Worm (Caenorhabditis elegans) whole organism, late embryonic: ENCODE results near the gene bed-3.
"Not testable (repeated sequence)": the region's sequence is repeated elsewhere in the genome, so short reads cannot be mapped to it uniquely, and the experiment has no call there.

Source experiments
- C38D4.7 ChIP-seq: fragments of 200-800 bp; sonication (Bioruptor generic); optimal IDR thresholded peaks from 2 replicates; lab custom pipeline; 2018; ENCODE audit warnings: mild to moderate bottlenecking, missing genetic modification characterization, moderate library complexity, missing compliant biosample characterization
- F13H6.1 ChIP-seq: sonication (generic microtip); optimal IDR thresholded peaks from 2 replicates; lab custom pipeline; 2016; ENCODE audit warnings: missing genetic modification characterization, missing compliant biosample characterization
- T23F11.4 ChIP-seq: fragments of 200-800 bp; sonication (Bioruptor generic); optimal IDR thresholded peaks from 2 replicates; lab custom pipeline; 2018; ENCODE audit warnings: mild to moderate bottlenecking, missing genetic modification characterization, missing compliant biosample characterization
- Y22D7AL.16 ChIP-seq: sonication (generic microtip); optimal IDR thresholded peaks from 2 replicates; lab custom pipeline; 2016; ENCODE audit warnings: missing genetic modification characterization, missing compliant biosample characterization
- ama-1 ChIP-seq: fragments of 150-350 bp; optimal IDR thresholded peaks from 2 replicates; lab custom pipeline; 2014
- ceh-18 ChIP-seq: sonication (generic microtip); optimal IDR thresholded peaks from 2 replicates; lab custom pipeline; 2016; ENCODE audit warnings: missing genetic modification characterization, missing compliant biosample characterization
- ceh-19 ChIP-seq: fragments of 200-800 bp; sonication (Bioruptor generic); optimal IDR thresholded peaks from 2 replicates; lab custom pipeline; 2018; ENCODE audit warnings: mild to moderate bottlenecking, missing genetic modification characterization, missing compliant biosample characterization
- ceh-30 ChIP-seq: fragments of 150-350 bp; optimal IDR thresholded peaks from 2 replicates; lab custom pipeline; 2014; ENCODE audit warnings: missing biosample characterization, missing genetic modification characterization
- ceh-34 ChIP-seq: sonication (generic microtip); optimal IDR thresholded peaks from 2 replicates; lab custom pipeline; 2016; ENCODE audit warnings: mild to moderate bottlenecking, missing genetic modification characterization, missing compliant biosample characterization
- ceh-45 ChIP-seq: fragments of 200-800 bp; sonication (Bioruptor generic); IDR thresholded peaks from 2 replicates; pipeline ENCODE4 v1.3.6; 2022; ENCODE audit warnings: missing genetic modification reagents, missing genetic modification characterization, missing compliant biosample characterization
- ceh-9 ChIP-seq: sonication (generic microtip); optimal IDR thresholded peaks from 2 replicates; lab custom pipeline; 2016; ENCODE audit warnings: mild to moderate bottlenecking, missing genetic modification characterization, inconsistent platforms, missing compliant biosample characterization
- che-1 ChIP-seq: sonication (generic microtip); optimal IDR thresholded peaks from 2 replicates; lab custom pipeline; 2016; ENCODE audit warnings: mild to moderate bottlenecking, missing genetic modification characterization, missing compliant biosample characterization
- dmd-4 ChIP-seq: sonication (generic microtip); optimal IDR thresholded peaks from 2 replicates; lab custom pipeline; 2016; ENCODE audit warnings: borderline replicate concordance, missing genetic modification characterization, missing compliant biosample characterization
- elt-2 ChIP-seq: sonication (generic microtip); optimal IDR thresholded peaks from 2 replicates; lab custom pipeline; 2016; ENCODE audit warnings: missing genetic modification reagents, missing genetic modification characterization, missing compliant biosample characterization
- ets-4 ChIP-seq: sonication (generic microtip); optimal IDR thresholded peaks from 2 replicates; lab custom pipeline; 2016; ENCODE audit warnings: missing genetic modification characterization, missing compliant biosample characterization
- eyg-1 ChIP-seq: sonication (generic microtip); optimal IDR thresholded peaks from 2 replicates; lab custom pipeline; 2016; ENCODE audit warnings: missing genotype, missing genetic modification characterization, missing compliant biosample characterization
- fkh-10 ChIP-seq: fragments of 150-350 bp; optimal IDR thresholded peaks from 2 replicates; lab custom pipeline; 2014; ENCODE audit warnings: missing biosample characterization, missing genetic modification reagents, missing genetic modification characterization
- fkh-6 ChIP-seq: sonication (generic microtip); optimal IDR thresholded peaks from 2 replicates; lab custom pipeline; 2016; ENCODE audit warnings: missing genetic modification characterization, missing compliant biosample characterization
- gmeb-2 ChIP-seq: sonication (generic microtip); optimal IDR thresholded peaks from 2 replicates; lab custom pipeline; 2016; ENCODE audit warnings: missing genetic modification characterization, inconsistent platforms, missing compliant biosample characterization
- hlh-15 ChIP-seq: sonication (generic microtip); optimal IDR thresholded peaks from 2 replicates; lab custom pipeline; 2016; ENCODE audit warnings: missing genetic modification characterization, missing compliant biosample characterization
- hlh-30 ChIP-seq: sonication (generic microtip); optimal IDR thresholded peaks from 2 replicates; lab custom pipeline; 2017; ENCODE audit warnings: antibody characterized with exemption, missing genetic modification characterization, missing compliant biosample characterization; ENCODE audit not compliant: insufficient read depth
- hlh-8 ChIP-seq: sonication (generic microtip); optimal IDR thresholded peaks from 2 replicates; lab custom pipeline; 2016; ENCODE audit warnings: missing genotype, missing genetic modification characterization, missing compliant biosample characterization
- lim-6 ChIP-seq: sonication (generic microtip); optimal IDR thresholded peaks from 2 replicates; lab custom pipeline; 2016; ENCODE audit warnings: missing genetic modification characterization, missing compliant biosample characterization
- lin-11 ChIP-seq: fragments of 200-800 bp; sonication (Bioruptor generic); optimal IDR thresholded peaks from 2 replicates; lab custom pipeline; 2018; ENCODE audit warnings: mild to moderate bottlenecking, missing genetic modification characterization, missing compliant biosample characterization
- mec-3 ChIP-seq: sonication (generic microtip); optimal IDR thresholded peaks from 2 replicates; lab custom pipeline; 2016; ENCODE audit warnings: borderline replicate concordance, missing genetic modification characterization, missing compliant biosample characterization
- nfya-1 ChIP-seq: sonication (generic microtip); optimal IDR thresholded peaks from 2 replicates; lab custom pipeline; 2017; ENCODE audit warnings: missing genetic modification characterization, mild to moderate bottlenecking, missing compliant biosample characterization, antibody characterized with exemption, moderate library complexity
- nhr-11 ChIP-seq: fragments of 150-350 bp; optimal IDR thresholded peaks from 2 replicates; lab custom pipeline; 2014; ENCODE audit warnings: missing biosample characterization, missing genetic modification characterization
- npax-4 ChIP-seq: sonication (generic microtip); optimal IDR thresholded peaks from 2 replicates; lab custom pipeline; 2016; ENCODE audit warnings: missing genetic modification characterization, missing compliant biosample characterization
- pat-9 ChIP-seq: fragments of 200-800 bp; sonication (Bioruptor generic); optimal IDR thresholded peaks from 2 replicates; lab custom pipeline; 2018; ENCODE audit warnings: mild to moderate bottlenecking, missing genetic modification characterization, moderate library complexity, missing compliant biosample characterization
- pax-1 ChIP-seq: fragments of 150-350 bp; optimal IDR thresholded peaks from 2 replicates; lab custom pipeline; 2014; ENCODE audit warnings: missing biosample characterization, missing genetic modification characterization
- pqm-1 ChIP-seq: sonication (generic microtip); optimal IDR thresholded peaks from 2 replicates; lab custom pipeline; 2016; ENCODE audit warnings: missing genetic modification characterization, missing compliant biosample characterization
- sox-2 ChIP-seq: fragments of 200-800 bp; sonication (Bioruptor generic); IDR thresholded peaks from 2 replicates; pipeline ENCODE4 v1.3.6; 2022; ENCODE audit warnings: missing genetic modification reagents, missing genetic modification characterization, missing compliant biosample characterization
- sox-4 ChIP-seq: sonication (generic microtip); optimal IDR thresholded peaks from 2 replicates; lab custom pipeline; 2017; ENCODE audit warnings: mild to moderate bottlenecking, missing genetic modification characterization, inconsistent platforms, missing compliant biosample characterization
- tbx-7 ChIP-seq: sonication (generic microtip); optimal IDR thresholded peaks from 2 replicates; lab custom pipeline; 2016; ENCODE audit warnings: missing genotype, missing genetic modification characterization, missing compliant biosample characterization
- ttx-3 ChIP-seq: sonication (generic microtip); optimal IDR thresholded peaks from 2 replicates; lab custom pipeline; 2016; ENCODE audit warnings: missing genetic modification reagents, missing genetic modification characterization, missing compliant biosample characterization
- unc-42 ChIP-seq: sonication (generic microtip); optimal IDR thresholded peaks from 2 replicates; lab custom pipeline; 2016; ENCODE audit warnings: missing genotype, missing genetic modification characterization, missing compliant biosample characterization
- unc-55 ChIP-seq: sonication (generic microtip); optimal IDR thresholded peaks from 2 replicates; lab custom pipeline; 2017; ENCODE audit warnings: missing biosample characterization, missing genetic modification reagents, missing genetic modification characterization
- unc-86 ChIP-seq: sonication (generic microtip); optimal IDR thresholded peaks from 2 replicates; lab custom pipeline; 2016; ENCODE audit warnings: missing genetic modification characterization, missing compliant biosample characterization
- ztf-16 ChIP-seq: sonication (generic microtip); optimal IDR thresholded peaks from 2 replicates; lab custom pipeline; 2017; ENCODE audit warnings: missing genetic modification characterization, missing compliant biosample characterization

bed-3 gene

DNA sequence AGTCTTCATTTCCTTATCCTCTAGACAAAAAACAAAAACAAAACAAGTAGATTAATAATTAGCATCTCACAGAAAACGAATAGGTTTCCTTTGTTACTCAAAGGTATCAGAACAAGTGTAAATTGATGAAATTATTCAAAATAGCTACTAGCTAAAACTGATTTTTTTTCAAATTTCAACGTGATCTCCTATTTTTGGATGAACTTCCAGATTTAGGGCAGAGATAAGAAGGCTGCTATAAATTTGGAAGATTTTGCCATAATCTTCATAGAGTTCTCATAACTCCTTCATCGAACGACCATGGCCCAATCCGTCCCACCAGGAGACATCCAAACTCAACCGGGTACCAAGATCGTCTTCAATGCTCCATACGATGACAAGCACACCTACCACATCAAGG lies 22.0 kb upstream of the bed-3 start, which contains the start of gene msp-77:
msp-77 (plus strand) TSS at position 301 of the 400 bp plus-strand sequence.
- TF ChIP-seq ceh-9 (tag; lab: Kevin White, UChicago); hlh-15 (tag; lab: Kevin White, UChicago); tbx-7: not testable (repeated sequence)

DNA sequence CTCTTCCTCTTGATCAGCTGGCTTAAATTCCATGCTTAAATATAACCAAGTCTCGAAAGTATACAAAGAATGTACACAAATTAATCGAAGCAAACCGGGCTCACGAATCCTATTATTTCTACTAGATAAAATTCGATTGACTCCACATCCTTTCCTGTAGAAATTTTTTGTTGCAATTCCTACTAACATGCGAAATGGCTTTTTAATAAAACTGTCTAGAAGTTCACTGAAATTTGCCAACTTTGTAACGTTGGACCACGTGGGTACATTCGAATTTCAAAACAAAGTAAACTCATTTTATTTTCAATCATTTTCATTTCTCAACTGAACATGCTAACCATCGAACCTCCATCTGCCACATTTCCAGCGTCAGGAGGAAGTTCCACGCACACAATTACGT lies 21.2 kb upstream of the bed-3 start, which contains the start of gene ssp-32:
ssp-32 (plus strand) TSS at position 301 of the 400 bp plus-strand sequence.
- TF ChIP-seq ceh-45 (GFP tag; lab: Robert Waterston, UW) (no peak), unc-86 (tag; lab: Kevin White, UChicago) (no peak), mec-3 (tag; lab: Kevin White, UChicago) (no peak), nhr-11 (tag; lab: Kevin White, UChicago) (no peak), C38D4.7 (GFP tag; lab: Kevin White, UChicago) (no peak), elt-2 (tag; lab: Kevin White, UChicago) (no peak), F13H6.1 (no peak), ceh-30 (tag; lab: Kevin White, UChicago) (no peak), lim-6 (tag; lab: Kevin White, UChicago) (no peak), Y22D7AL.16 (no peak), lin-11 (tag; lab: Kevin White, UChicago) (no peak), che-1 (no peak), ztf-16 (tag; lab: Kevin White, UChicago) (no peak), fkh-6 (tag; lab: Kevin White, UChicago) (no peak), hlh-8 (no peak), eyg-1 (no peak), nfya-1 (tag; lab: Kevin White, UChicago) (no peak), sox-2 (GFP tag; lab: Robert Waterston, UW) (no peak), gmeb-2 (tag; lab: Kevin White, UChicago) (no peak)

DNA sequence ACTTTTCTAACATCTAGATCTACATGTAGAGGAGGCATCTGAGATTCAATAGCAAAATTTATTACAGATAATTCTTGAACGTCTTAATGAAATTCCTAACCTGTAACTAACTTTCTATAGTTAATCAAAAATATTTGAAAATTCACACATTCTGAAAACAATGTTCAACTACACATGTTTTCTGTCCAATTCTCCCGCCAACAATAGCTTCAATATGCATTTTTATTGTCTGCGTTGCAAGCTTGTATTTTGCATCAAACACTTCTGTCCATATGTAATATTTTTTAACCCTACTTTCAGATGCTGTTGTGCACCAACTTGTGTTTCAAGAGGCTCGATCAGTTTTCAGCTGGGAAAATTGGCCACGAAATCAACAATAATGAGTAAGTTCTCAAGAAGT lies 17.6 kb upstream of the bed-3 start, which contains the start of gene tbc-3:
tbc-3 (plus strand) TSS at position 301 of the 400 bp plus-strand sequence.
- TF ChIP-seq pat-9 (no peak), sox-4 (no peak), ets-4 (tag; lab: Kevin White, UChicago) (no peak), fkh-10 (GFP tag; lab: Kevin White, UChicago) (no peak), ceh-34 (no peak), C38D4.7 (GFP tag; lab: Kevin White, UChicago) (no peak), hlh-8 (no peak), nfya-1 (tag; lab: Kevin White, UChicago) (no peak), hlh-30 (tag; lab: Kevin White, UChicago) (no peak), gmeb-2 (tag; lab: Kevin White, UChicago) (no peak)

DNA sequence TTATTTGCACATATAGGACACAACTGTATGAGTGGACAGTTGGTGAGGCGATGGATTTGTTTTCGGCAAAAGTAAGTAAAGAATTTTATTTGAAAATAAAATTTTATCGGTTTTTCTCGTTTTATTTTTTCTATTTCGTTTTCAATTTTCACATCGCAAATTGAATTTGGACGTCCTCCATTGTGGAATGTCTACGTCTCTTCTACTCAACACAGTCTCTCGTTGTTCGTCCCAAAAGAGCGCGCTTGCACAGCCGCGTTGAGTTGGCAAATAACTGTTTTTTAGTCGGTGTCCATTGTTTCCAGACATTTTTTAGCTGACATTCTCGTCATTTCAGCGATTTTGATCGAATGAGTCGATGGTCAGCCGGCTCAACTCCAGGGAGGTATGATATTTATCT lies 17.1 kb upstream of the bed-3 start:
- no peak for TF ChIP-seq eyg-1
- TF ChIP-seq unc-42 (tag; lab: Kevin White, UChicago), result peak; percentile 95
- TF ChIP-seq ceh-45 (GFP tag; lab: Robert Waterston, UW), result no peak

DNA sequence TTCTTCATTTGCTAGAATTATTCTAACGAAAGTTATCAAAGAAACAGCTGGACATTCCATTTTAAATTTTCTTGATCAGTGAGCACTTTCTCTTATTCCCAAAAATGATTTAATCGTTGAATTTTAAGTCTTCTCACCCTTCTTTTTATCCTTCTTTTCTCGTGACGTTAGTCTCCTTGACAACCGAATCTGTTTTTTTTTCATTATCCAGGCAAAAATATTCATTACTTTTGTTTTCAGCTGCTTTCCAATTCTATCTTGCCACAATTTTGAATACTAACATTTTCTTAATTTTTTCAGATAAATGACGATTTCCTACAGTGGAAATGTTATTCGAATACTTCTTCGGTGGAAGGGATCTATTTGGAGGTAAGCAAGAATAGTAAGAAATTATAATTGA lies 12.7 kb upstream of the bed-3 start, which contains the start of gene best-13:
best-13 (plus strand) TSS at position 301 of the 400 bp plus-strand sequence.
- TF ChIP-seq nhr-11 (tag; lab: Kevin White, UChicago), result no peak
- TF ChIP-seq fkh-6 (tag; lab: Kevin White, UChicago), result no peak
- TF ChIP-seq ceh-19, result no peak
- TF ChIP-seq ttx-3 (tag; lab: Kevin White, UChicago), result no peak
- TF ChIP-seq, all 69 proteins: peak for 0

DNA sequence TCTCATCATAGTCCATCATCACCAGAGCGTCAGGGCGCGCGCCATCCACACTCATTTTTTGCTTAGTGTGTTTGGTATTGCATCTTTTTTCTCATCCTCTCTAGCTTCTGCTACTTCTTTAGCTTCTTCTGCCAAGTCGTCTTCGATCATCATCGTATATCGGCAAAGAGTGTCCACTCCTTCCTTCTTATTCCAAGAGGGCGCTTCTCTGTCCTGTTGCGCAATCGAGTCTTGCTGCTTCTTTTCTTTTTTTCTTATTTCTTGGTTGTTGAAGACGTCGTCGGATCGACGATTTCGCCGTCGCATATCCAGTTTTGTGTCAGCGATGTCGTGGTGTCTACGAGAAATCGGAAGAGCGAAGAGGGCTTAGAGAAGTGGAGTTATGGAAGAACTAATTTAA lies 3.3 kb upstream of the bed-3 start:
- TF ChIP-seq ceh-30 (tag; lab: Kevin White, UChicago) (no peak), npax-4 (tag; lab: Kevin White, UChicago) (no peak), unc-55 (GFP tag; lab: Kevin White, UChicago) (no peak), Y22D7AL.16 (no peak), pqm-1 (tag; lab: Kevin White, UChicago) (no peak), ttx-3 (tag; lab: Kevin White, UChicago) (no peak), unc-42 (tag; lab: Kevin White, UChicago) (no peak), ceh-45 (GFP tag; lab: Robert Waterston, UW) (no peak), ceh-9 (tag; lab: Kevin White, UChicago) (no peak), ceh-18 (tag; lab: Kevin White, UChicago) (no peak), F13H6.1 (no peak), ama-1 (lab: Kevin White, UChicago) (no peak), pax-1 (no peak), fkh-6 (tag; lab: Kevin White, UChicago) (no peak), dmd-4 (tag; lab: Kevin White, UChicago) (no peak), T23F11.4 (GFP tag; lab: Kevin White, UChicago) (no peak)
- TF ChIP-seq, all 69 proteins: peak for 0
